Fruit fly (Drosophila melanogaster): ENCODE data around the gene Gr64a.

DNA sequence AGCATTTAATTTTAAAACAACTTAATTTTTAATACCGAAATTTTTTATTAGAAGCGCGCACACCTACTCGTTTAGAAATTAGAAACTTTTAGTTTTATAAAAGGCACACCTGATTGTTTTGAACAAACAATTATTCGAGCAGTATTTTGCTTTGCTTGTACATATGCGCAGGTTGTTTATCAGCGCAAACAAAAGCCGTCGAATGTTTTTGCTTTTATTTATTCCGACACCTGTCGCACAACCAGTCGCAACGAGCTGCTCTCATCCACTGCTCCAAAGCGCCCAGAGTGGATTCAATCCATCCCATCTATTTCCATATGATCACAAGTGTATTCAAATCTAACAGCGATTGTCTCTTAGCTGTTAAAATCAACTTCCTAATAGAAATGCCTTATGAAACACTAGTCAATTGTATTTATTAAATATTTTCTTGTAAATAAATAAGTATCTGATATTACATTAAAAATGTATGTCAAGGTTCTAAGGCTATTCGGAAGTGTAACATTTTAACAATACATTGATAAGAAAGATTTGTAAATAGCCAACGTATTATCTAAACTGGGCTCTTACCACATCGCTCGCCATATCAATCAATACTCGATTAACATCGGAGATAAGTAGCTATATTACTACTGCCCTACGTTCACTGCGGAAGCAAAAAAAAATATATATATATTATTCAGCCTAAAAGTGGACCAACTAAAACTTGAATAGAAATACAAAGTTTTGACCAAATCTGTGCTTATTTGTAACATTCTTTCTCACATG lies 647 bp upstream of the Gr64a start, which contains the start of gene CG11594:
- TF ChIP-seq CG8478 (optimal IDR thresholded peaks at IDR 0.05) (no peak), CTCF (optimal IDR thresholded peaks at IDR 0.05) (no peak)
